Worm (Caenorhabditis elegans): ENCODE data around the gene F08F1.9.

F08F1.9 gene

ce11 chrX:8421594-8421993 is 10.9 kb upstream of the F08F1.9 start:
- TF ChIP-seq nhr-28 (tag; optimal IDR thresholded peaks at IDR 0.05) = no peak
- TF ChIP-seq egl-27 (tag; optimal IDR thresholded peaks at IDR 0.05) = no peak
- TF ChIP-seq ztf-11 (tag; optimal IDR thresholded peaks at IDR 0.05) = no peak
- no peak for TF ChIP-seq eor-1 (tag; optimal IDR thresholded peaks at IDR 0.05)
- no peak for TF ChIP-seq R02D3.7 (tag; optimal IDR thresholded peaks at IDR 0.05)
- no peak for TF ChIP-seq fkh-2 (tag; optimal IDR thresholded peaks at IDR 0.05)
- no peak for TF ChIP-seq zag-1 (tag; optimal IDR thresholded peaks at IDR 0.05)
- TF ChIP-seq lin-15B (tag; optimal IDR thresholded peaks at IDR 0.05) = no peak
- TF ChIP-seq mdl-1 (tag; optimal IDR thresholded peaks at IDR 0.05) = no peak
- no peak for TF ChIP-seq nhr-76 (tag; optimal IDR thresholded peaks at IDR 0.05)
- no peak for TF ChIP-seq ama-1 (optimal IDR thresholded peaks at IDR 0.05)
- TF ChIP-seq unc-62 (GFP tag; optimal IDR thresholded peaks at IDR 0.05) = no peak
- TF ChIP-seq elt-2 (tag; optimal IDR thresholded peaks at IDR 0.05) = no peak
- no peak for TF ChIP-seq elt-1 (tag; optimal IDR thresholded peaks at IDR 0.05)

ce11 chrX:8419252-8419651 is 8.6 kb upstream of the F08F1.9 start:
- TF ChIP-seq ztf-11 (tag; optimal IDR thresholded peaks at IDR 0.05) = no peak
- TF ChIP-seq pha-4 (tag; optimal IDR thresholded peaks at IDR 0.05) = peak; percentile 6
- TF ChIP-seq jun-1 (tag; optimal IDR thresholded peaks at IDR 0.05) = no peak
- TF ChIP-seq aly-2 (tag; optimal IDR thresholded peaks at IDR 0.05) = no peak
- TF ChIP-seq mml-1 (tag; optimal IDR thresholded peaks at IDR 0.05) = no peak
- no peak for TF ChIP-seq unc-62 (GFP tag; optimal IDR thresholded peaks at IDR 0.05)
- TF ChIP-seq snpc-4 (tag; optimal IDR thresholded peaks at IDR 0.05) = no peak
- TF ChIP-seq lin-15B (tag; optimal IDR thresholded peaks at IDR 0.05) = no peak
- TF ChIP-seq ceh-28 (tag; optimal IDR thresholded peaks at IDR 0.05) = no peak
- TF ChIP-seq elt-2 (tag; optimal IDR thresholded peaks at IDR 0.05) = peak; percentile 28
- TF ChIP-seq daf-12 (tag; optimal IDR thresholded peaks at IDR 0.05) = no peak
- no peak for TF ChIP-seq ztf-4 (tag; optimal IDR thresholded peaks at IDR 0.05)
- no peak for TF ChIP-seq nhr-11 (tag; optimal IDR thresholded peaks at IDR 0.05)
- no peak for TF ChIP-seq hmg-11 (tag; optimal IDR thresholded peaks at IDR 0.05)
- TF ChIP-seq unc-39 (tag; optimal IDR thresholded peaks at IDR 0.05) = no peak
- TF ChIP-seq nhr-76 (tag; optimal IDR thresholded peaks at IDR 0.05) = no peak
- no peak for TF ChIP-seq lin-39 (tag; optimal IDR thresholded peaks at IDR 0.05)
- TF ChIP-seq mdl-1 (tag; optimal IDR thresholded peaks at IDR 0.05) = no peak
- no peak for TF ChIP-seq egl-27 (tag; optimal IDR thresholded peaks at IDR 0.05)
- TF ChIP-seq elt-1 (tag; optimal IDR thresholded peaks at IDR 0.05) = peak; percentile 52
- no peak for TF ChIP-seq nhr-237 (tag; optimal IDR thresholded peaks at IDR 0.05)
- TF ChIP-seq nhr-23 (tag; optimal IDR thresholded peaks at IDR 0.05) = peak; percentile 1
- TF ChIP-seq fkh-10 (GFP tag; optimal IDR thresholded peaks at IDR 0.05) = no peak
- no peak for TF ChIP-seq nhr-67 (tag; optimal IDR thresholded peaks at IDR 0.05)
- TF ChIP-seq eor-1 (tag; optimal IDR thresholded peaks at IDR 0.05) = no peak
- no peak for TF ChIP-seq sea-2 (GFP tag; optimal IDR thresholded peaks at IDR 0.05)
- TF ChIP-seq nhr-77 (tag; optimal IDR thresholded peaks at IDR 0.05) = no peak

- peak; percentile 70 for TF ChIP-seq nhr-43 (tag; optimal IDR thresholded peaks at IDR 0.05; ENCODE audit: poor library complexity, severe bottlenecking)
- TF ChIP-seq nhr-23 (tag; optimal IDR thresholded peaks at IDR 0.05) = peak; percentile 92
- no peak for TF ChIP-seq unc-39 (tag; optimal IDR thresholded peaks at IDR 0.05)
- no peak for TF ChIP-seq daf-12 (tag; optimal IDR thresholded peaks at IDR 0.05)
Measured at ce11 chrX:8418382-8418781, 7.7 kb upstream of the F08F1.9 start, which contains the start of gene spp-13. spp-13 (minus strand) TSS chrX:8418524.

- TF ChIP-seq R02D3.7 (tag; optimal IDR thresholded peaks at IDR 0.05) = no peak
- TF ChIP-seq nfya-1 (tag; optimal IDR thresholded peaks at IDR 0.05; ENCODE audit: insufficient read depth) = peak; percentile 9
Measured at ce11 chrX:8417727-8418126, 7.1 kb upstream of the F08F1.9 start.

ce11 chrX:8416819-8417218 is 6.2 kb upstream of the F08F1.9 start, which contains the start of gene ced-8:
ced-8 (minus strand) TSS chrX:8416919.
- TF ChIP-seq nhr-43 (tag; optimal IDR thresholded peaks at IDR 0.05; ENCODE audit: poor library complexity, severe bottlenecking) (peak; percentile 35), ztf-11 (tag; optimal IDR thresholded peaks at IDR 0.05) (no peak)
